Fruit fly (Drosophila melanogaster) whole organism, wandering third instar larva: ENCODE results near the gene eIF3a.

Experiments used
- Abd-B ChIP-seq: fragments of >200 bp; optimal IDR thresholded peaks from 2 replicates; lab custom pipeline; 2017; ENCODE audit warnings: missing biosample characterization, missing genetic modification characterization
- CG32264 ChIP-seq: fragments of 200-800 bp; sonication (Bioruptor generic); optimal IDR thresholded peaks from 2 replicates; lab custom pipeline; 2016; ENCODE audit warnings: missing biosample characterization, missing genetic modification characterization
- CG9705 ChIP-seq: fragments of 200-800 bp; sonication (Bioruptor generic); optimal IDR thresholded peaks from 2 replicates; lab custom pipeline; 2018; ENCODE audit warnings: missing biosample characterization, mild to moderate bottlenecking, missing genetic modification characterization
- CrebA ChIP-seq: fragments of 200-800 bp; sonication (Bioruptor generic); optimal IDR thresholded peaks from 2 replicates; lab custom pipeline; 2016; ENCODE audit warnings: missing biosample characterization, mild to moderate bottlenecking, missing genetic modification characterization, borderline replicate concordance
- Dfd ChIP-seq: fragments of >200 bp; optimal IDR thresholded peaks from 2 replicates; lab custom pipeline; 2017; ENCODE audit warnings: missing biosample characterization, missing genetic modification characterization
- Dif ChIP-seq: fragments of 200-275, 200-300 bp; sonication (Bioruptor generic); optimal IDR thresholded peaks from 2 replicates; lab custom pipeline; 2018; ENCODE audit warnings: missing biosample characterization, missing genetic modification characterization; ENCODE audit not compliant: partially characterized antibody
- GATAd ChIP-seq: sonication (Bioruptor generic); optimal IDR thresholded peaks from 2 replicates; lab custom pipeline; 2016; ENCODE audit warnings: missing biosample characterization, missing genetic modification characterization
- HLH106 ChIP-seq: fragments of 200-800 bp; optimal IDR thresholded peaks from 3 replicates; lab custom pipeline; 2019; ENCODE audit warnings: missing biosample characterization, mild to moderate bottlenecking, missing genetic modification characterization, moderate library complexity
- Hr78 ChIP-seq: fragments of >200 bp; optimal IDR thresholded peaks from 2 replicates; lab custom pipeline; 2017; ENCODE audit warnings: missing biosample characterization, missing genetic modification characterization
- Hr83 ChIP-seq: fragments of 200-300 bp; sonication (Bioruptor generic); optimal IDR thresholded peaks from 2 replicates; lab custom pipeline; 2016; ENCODE audit warnings: missing biosample characterization, mild to moderate bottlenecking, missing genetic modification characterization, moderate library complexity; ENCODE audit not compliant: poor library complexity, severe bottlenecking
- Jra ChIP-seq: sonication (Bioruptor generic); optimal IDR thresholded peaks from 2 replicates; lab custom pipeline; 2016; ENCODE audit warnings: missing biosample characterization, missing genetic modification characterization
- Mio ChIP-seq: sonication (Bioruptor generic); optimal IDR thresholded peaks from 2 replicates; lab custom pipeline; 2016; ENCODE audit warnings: missing biosample characterization, missing genetic modification characterization
- Myc ChIP-seq: fragments of >200 bp; optimal IDR thresholded peaks from 2 replicates; lab custom pipeline; 2017
- N ChIP-seq: fragments of >200 bp; optimal IDR thresholded peaks from 2 replicates; lab custom pipeline; 2018; ENCODE audit warnings: missing biosample characterization, missing external identifiers, missing genetic modification characterization
- OdsH ChIP-seq: fragments of 200-800 bp; sonication (Bioruptor generic); optimal IDR thresholded peaks from 2 replicates; lab custom pipeline; 2016; ENCODE audit warnings: missing biosample characterization, mild to moderate bottlenecking, missing genetic modification characterization
- Rel ChIP-seq, 2 experiments: fragments of 200-800 bp; sonication (Bioruptor generic) in 1 of 2; optimal IDR thresholded peaks; 2 replicates in 1 of 2; 3 replicates in 1 of 2; lab custom pipeline; 2016 to 2019; ENCODE audit warnings: mild to moderate bottlenecking in 2 of 2, missing biosample characterization in 2 of 2, missing genetic modification characterization in 2 of 2, moderate library complexity in 1 of 2
- Sp1 ChIP-seq: fragments of 200-800 bp; sonication (Bioruptor generic); optimal IDR thresholded peaks from 3 replicates; lab custom pipeline; 2019; ENCODE audit warnings: missing biosample characterization, mild to moderate bottlenecking, missing genetic modification characterization, moderate library complexity
- br ChIP-seq: fragments of 200-800 bp; sonication (Bioruptor generic); optimal IDR thresholded peaks from 2 replicates; lab custom pipeline; 2016; ENCODE audit warnings: missing biosample characterization, missing genetic modification characterization
- brk ChIP-seq: fragments of 200-800 bp; sonication (Bioruptor generic); optimal IDR thresholded peaks from 2 replicates; lab custom pipeline; 2016; ENCODE audit warnings: missing biosample characterization, mild to moderate bottlenecking, missing genetic modification characterization
- dl ChIP-seq, 2 experiments: fragments of 175-275, 200-275 bp in 1 of 2; fragments of 200-275 bp in 1 of 2; sonication (Bioruptor generic); optimal IDR thresholded peaks; lab custom pipeline; 2018; ENCODE audit warnings: mild to moderate bottlenecking in 2 of 2, missing biosample characterization in 2 of 2, missing genetic modification characterization in 2 of 2, moderate library complexity in 2 of 2; ENCODE audit not compliant: partially characterized antibody in 2 of 2, insufficient read depth in 1 of 2
- dmrt93B ChIP-seq: fragments of 200-800 bp; sonication (Bioruptor generic); optimal IDR thresholded peaks from 2 replicates; lab custom pipeline; 2018; ENCODE audit warnings: missing biosample characterization, mild to moderate bottlenecking, missing genetic modification characterization
- ey ChIP-seq: fragments of 200-800 bp; sonication (Bioruptor generic); optimal IDR thresholded peaks from 2 replicates; lab custom pipeline; 2016; ENCODE audit warnings: missing biosample characterization, missing genetic modification characterization
- foxo ChIP-seq, 2 experiments: fragments of 200-800 bp; sonication (Bioruptor generic); optimal IDR thresholded peaks; 2 replicates in 1 of 2; 3 replicates in 1 of 2; lab custom pipeline; 2016 to 2017; ENCODE audit warnings: missing biosample characterization in 2 of 2, missing genetic modification characterization in 2 of 2
- fru ChIP-seq: fragments of 200-800 bp; sonication (Bioruptor generic); optimal IDR thresholded peaks from 3 replicates; lab custom pipeline; 2016; ENCODE audit warnings: missing biosample characterization, mild to moderate bottlenecking, missing genetic modification characterization
- h ChIP-seq: fragments of 200-800 bp; sonication (Bioruptor generic); optimal IDR thresholded peaks from 3 replicates; lab custom pipeline; 2016; ENCODE audit warnings: missing biosample characterization, mild to moderate bottlenecking, missing genetic modification characterization
- jim ChIP-seq: fragments of 175-275, 200-325 bp; sonication (Bioruptor generic); optimal IDR thresholded peaks from 2 replicates; lab custom pipeline; 2016; ENCODE audit warnings: missing biosample characterization, mild to moderate bottlenecking, missing genetic modification characterization
- pan ChIP-seq: fragments of >200 bp; optimal IDR thresholded peaks from 2 replicates; lab custom pipeline; 2017
- psq ChIP-seq: fragments of 200-800 bp; sonication (Bioruptor generic); optimal IDR thresholded peaks from 3 replicates; lab custom pipeline; 2017; ENCODE audit warnings: missing biosample characterization, mild to moderate bottlenecking, missing genetic modification characterization, moderate library complexity
- rgr ChIP-seq: fragments of 200-800 bp; sonication (Bioruptor generic); optimal IDR thresholded peaks from 3 replicates; lab custom pipeline; 2016; ENCODE audit warnings: missing biosample characterization, mild to moderate bottlenecking, missing genetic modification characterization
- sage ChIP-seq: fragments of 200-800 bp; sonication (Bioruptor generic); optimal IDR thresholded peaks from 2 replicates; lab custom pipeline; 2016; ENCODE audit warnings: missing biosample characterization, mild to moderate bottlenecking, missing genetic modification characterization
- sv ChIP-seq: fragments of 200-800 bp; sonication (Bioruptor generic); optimal IDR thresholded peaks from 3 replicates; lab custom pipeline; 2016; ENCODE audit warnings: missing biosample characterization, missing genetic modification characterization
- tai ChIP-seq: sonication (Bioruptor generic); optimal IDR thresholded peaks from 2 replicates; lab custom pipeline; 2016; ENCODE audit warnings: missing biosample characterization, missing genetic modification characterization
- usp ChIP-seq: fragments of >200 bp; optimal IDR thresholded peaks from 2 replicates; lab custom pipeline; 2017; ENCODE audit warnings: missing biosample characterization, missing genetic modification characterization
- woc ChIP-seq: sonication (Bioruptor generic); optimal IDR thresholded peaks from 2 replicates; lab custom pipeline; 2016; ENCODE audit warnings: missing biosample characterization, mild to moderate bottlenecking, missing genetic modification characterization

eIF3a gene

dm6 chr3R:4437113-4437512 lies 3.4 kb upstream of the eIF3a start, which contains the start of the genes Lipt2 and CG14650:
Lipt2 (minus strand) TSS chr3R:4437329.
CG14650 (plus strand) TSS chr3R:4437387.
- no peak for TF ChIP-seq GATAd (GFP tag; lab: Kevin White, UChicago)
- TF ChIP-seq CrebA (GFP tag; lab: Kevin White, UChicago), result no peak
- peak in 1 of 2 experiments; percentile 79 for TF ChIP-seq foxo (GFP tag; optimal IDR thresholded peaks at IDR 0.05; lab: Kevin White, UChicago)
- peak; percentile 29 for TF ChIP-seq sv
- TF ChIP-seq Dif (GFP tag; lab: Kevin White, UChicago), result no peak
- no peak for TF ChIP-seq jim (GFP tag; lab: Kevin White, UChicago)
- no peak for TF ChIP-seq brk
- TF ChIP-seq pan (lab: Kevin White, UChicago), result no peak
- no peak for TF ChIP-seq woc (GFP tag; lab: Kevin White, UChicago)
- no peak for TF ChIP-seq CG32264
- TF ChIP-seq tai, result no peak
- TF ChIP-seq fru (GFP tag; lab: Kevin White, UChicago), result peak; percentile 64
- peak; percentile 64 for TF ChIP-seq Sp1 (GFP tag; lab: Kevin White, UChicago)
- TF ChIP-seq usp (GFP tag; lab: Kevin White, UChicago), result no peak
- peak; percentile 77 for TF ChIP-seq h (GFP tag; lab: Kevin White, UChicago)
- peak; percentile 67 for TF ChIP-seq ey
- peak; percentile 38 for TF ChIP-seq psq (GFP tag; lab: Kevin White, UChicago)
- no peak for TF ChIP-seq Dfd (GFP tag; lab: Kevin White, UChicago)
- no peak for TF ChIP-seq Rel (GFP tag; optimal IDR thresholded peaks at IDR 0.05; lab: Kevin White, UChicago)
- no peak for TF ChIP-seq Rel (tag; optimal IDR thresholded peaks at IDR 0.05; lab: Kevin White, UChicago)
- peak; percentile 74 for TF ChIP-seq rgr (GFP tag; lab: Kevin White, UChicago)
- peak; percentile 65 for TF ChIP-seq br (GFP tag; lab: Kevin White, UChicago)
- TF ChIP-seq sage (GFP tag; lab: Kevin White, UChicago), result no peak
- peak; percentile 46 for TF ChIP-seq Hr83 (GFP tag; lab: Kevin White, UChicago)
- TF ChIP-seq HLH106 (tag; lab: Kevin White, UChicago), result peak; percentile 68
- TF ChIP-seq Myc (lab: Kevin White, UChicago), result no peak
- peak; percentile 29 for TF ChIP-seq CG9705 (GFP tag; lab: Kevin White, UChicago)
- TF ChIP-seq OdsH, result peak; percentile 60
- TF ChIP-seq, all 38 proteins: peak for 13

- no peak for TF ChIP-seq dmrt93B (GFP tag; lab: Kevin White, UChicago)
- no peak for TF ChIP-seq Abd-B
- TF ChIP-seq Hr78 (GFP tag; lab: Kevin White, UChicago), result no peak
- no peak for TF ChIP-seq Jra (GFP tag; lab: Kevin White, UChicago)
- TF ChIP-seq CrebA (GFP tag; lab: Kevin White, UChicago), result no peak
- peak; percentile 40 for TF ChIP-seq Hr83 (GFP tag; lab: Kevin White, UChicago)
- TF ChIP-seq N, result no peak
- TF ChIP-seq pan (lab: Kevin White, UChicago), result no peak
- no peak for TF ChIP-seq dl (GFP tag; optimal IDR thresholded peaks at IDR 0.05; lab: Kevin White, UChicago; ENCODE audit: insufficient read depth in 1 of 2, partially characterized antibody in 2 of 2)
- no peak for TF ChIP-seq woc (GFP tag; lab: Kevin White, UChicago)
- no peak for TF ChIP-seq Mio (GFP tag; lab: Kevin White, UChicago)
- no peak for TF ChIP-seq HLH106 (tag; lab: Kevin White, UChicago)
- peak; percentile 61 for TF ChIP-seq Myc (lab: Kevin White, UChicago)
- TF ChIP-seq h (GFP tag; lab: Kevin White, UChicago), result no peak
- no peak for TF ChIP-seq brk
- TF ChIP-seq br (GFP tag; lab: Kevin White, UChicago), result no peak
- TF ChIP-seq rgr (GFP tag; lab: Kevin White, UChicago), result no peak
- TF ChIP-seq Rel (GFP tag; optimal IDR thresholded peaks at IDR 0.05; lab: Kevin White, UChicago), result no peak
- peak; percentile 66 for TF ChIP-seq Rel (tag; optimal IDR thresholded peaks at IDR 0.05; lab: Kevin White, UChicago)
These were observed 4.9 kb downstream of the eIF3a start, which contains the start of gene srl for dm6 chr3R:4428585-4429464. srl (minus strand) TSS chr3R:4429335.
